Worm (Caenorhabditis elegans) whole organism, L4/young adult: ENCODE results near the gene xpf-1.

Experiments used
- W03F9.2 ChIP-seq: fragments of 150-350 bp; optimal IDR thresholded peaks from 2 replicates; lab custom pipeline; 2014; ENCODE audit warnings: missing biosample characterization, missing genetic modification characterization
- dao-5 ChIP-seq: sonication (generic microtip); optimal IDR thresholded peaks from 2 replicates; lab custom pipeline; 2016; ENCODE audit warnings: missing genotype, missing genetic modification characterization, moderate library complexity, missing compliant biosample characterization
- him-1 ChIP-seq: sonication (generic microtip); optimal IDR thresholded peaks from 2 replicates; lab custom pipeline; 2016; ENCODE audit warnings: missing genotype, missing genetic modification reagents, missing genetic modification characterization, missing compliant biosample characterization

The xpf-1 gene

ce11 chrII:11739199-11739598, 43.2 kb downstream of the xpf-1 start, which contains the start of gene ctsa-1.2:
Gene ctsa-1.2, plus strand, starts transcription at chrII:11739358.
- TF ChIP-seq dao-5 (no peak), him-1 (tag; lab: Kevin White, UChicago) (no peak), W03F9.2 (tag; lab: Kevin White, UChicago) (no peak)

- TF ChIP-seq him-1 (tag; lab: Kevin White, UChicago) (no peak), W03F9.2 (tag; lab: Kevin White, UChicago) (no peak), dao-5 (no peak)
These were observed 46.3 kb downstream of the xpf-1 start for ce11 chrII:11742320-11742719.

- TF ChIP-seq W03F9.2 (tag; lab: Kevin White, UChicago) = no peak
- TF ChIP-seq him-1 (tag; lab: Kevin White, UChicago) = peak; percentile 91
These were observed 50.9 kb downstream of the xpf-1 start for ce11 chrII:11746782-11747288.

- TF ChIP-seq him-1 (tag; lab: Kevin White, UChicago) = no peak
These were observed 51.9 kb downstream of the xpf-1 start for ce11 chrII:11747889-11748288.

- TF ChIP-seq W03F9.2 (tag; lab: Kevin White, UChicago) = no peak
- no peak for TF ChIP-seq dao-5
- no peak for TF ChIP-seq him-1 (tag; lab: Kevin White, UChicago)
These were observed 52.5 kb downstream of the xpf-1 start, which contains the start of the genes F44E5.17 and gpb-1 for ce11 chrII:11748494-11748893. Gene F44E5.17, minus strand, starts transcription at chrII:11748594. Gene gpb-1, minus strand, starts transcription at chrII:11748611.

- TF ChIP-seq W03F9.2 (tag; lab: Kevin White, UChicago) (peak; percentile 17), dao-5 (peak; percentile 82), him-1 (tag; lab: Kevin White, UChicago) (peak; percentile 93)
These were observed 53.7 kb downstream of the xpf-1 start for ce11 chrII:11749490-11750172.

- TF ChIP-seq W03F9.2 (tag; lab: Kevin White, UChicago) (no peak), him-1 (tag; lab: Kevin White, UChicago) (peak; percentile 76)
These were observed 55.7 kb downstream of the xpf-1 start for ce11 chrII:11751615-11752174.

ce11 chrII:11753186-11753585, 57.2 kb downstream of the xpf-1 start:
- TF ChIP-seq W03F9.2 (tag; lab: Kevin White, UChicago) = no peak
